Fruit fly (Drosophila melanogaster): ENCODE measurements around the gene anchor.
A peak's percentile ranks its signal among the peaks of the same experiment; 100 is the strongest.

anchor gene

DNA sequence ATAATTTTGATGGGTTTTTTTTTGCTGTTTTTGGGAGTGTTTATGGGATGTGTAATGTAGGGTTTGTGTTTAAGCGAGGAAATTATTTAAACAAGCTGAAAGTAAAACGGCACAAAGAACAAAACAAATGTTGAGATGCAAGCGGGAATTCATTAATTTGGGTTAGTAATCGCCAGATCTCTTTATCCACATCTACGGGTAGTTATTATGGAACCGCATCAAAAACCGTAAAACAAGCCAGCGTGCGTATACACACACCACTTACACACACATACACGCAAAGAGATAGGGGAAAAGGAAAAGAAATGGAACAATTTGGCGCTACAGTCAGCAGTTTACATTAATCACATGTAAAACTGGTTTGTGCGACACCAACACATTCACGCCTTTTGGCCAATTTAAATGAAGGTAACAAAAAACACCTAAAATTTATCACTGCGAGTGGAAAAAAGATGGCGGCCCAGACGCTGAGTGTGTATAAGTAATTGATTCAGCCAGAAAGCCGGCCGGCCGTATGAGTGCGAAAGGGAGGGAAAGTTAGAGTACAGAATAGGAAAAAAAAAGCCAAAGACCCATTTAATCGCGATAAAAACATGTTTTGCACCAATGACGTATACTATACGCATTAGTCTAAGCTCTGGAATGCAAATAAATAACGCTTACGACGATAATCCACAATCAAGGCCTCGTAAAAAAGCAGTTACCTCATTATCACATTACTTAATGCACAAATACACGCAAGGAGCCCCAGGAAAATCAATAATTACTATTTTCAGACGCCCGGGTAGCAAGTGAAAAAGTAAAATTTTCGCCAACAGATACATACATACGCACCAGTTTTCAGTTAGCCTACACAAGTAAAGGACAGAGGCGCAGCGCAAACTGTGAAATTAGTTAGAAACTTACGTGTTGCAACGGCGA, 22.6 kb downstream of the anchor start:
- TF ChIP-seq CTCF (optimal IDR thresholded peaks at IDR 0.05), result no peak
- no peak for TF ChIP-seq CG8478 (optimal IDR thresholded peaks at IDR 0.05)

DNA sequence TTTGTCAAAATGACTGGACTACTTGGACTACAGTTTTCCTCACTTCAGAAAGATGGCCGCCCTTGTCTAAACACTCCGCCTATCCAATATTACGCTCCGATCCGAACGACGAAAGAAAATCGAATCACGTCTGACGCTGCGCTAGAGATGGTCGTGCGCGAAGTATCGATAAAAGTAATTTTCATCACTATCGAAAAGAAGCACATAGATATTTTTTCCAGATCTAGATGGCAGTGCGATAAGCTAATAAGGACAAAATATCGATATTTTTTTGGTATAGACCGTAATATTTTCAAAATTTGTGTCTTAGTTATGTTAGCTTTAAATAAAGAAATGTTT, 23.3 kb downstream of the anchor start, which contains the start of gene Pep:
TSS of gene Pep (minus strand) at position 131 of the 339 bp plus-strand sequence.
- TF ChIP-seq CG8478 (optimal IDR thresholded peaks at IDR 0.05) (no peak), CTCF (optimal IDR thresholded peaks at IDR 0.05) (peak; percentile 48 to 59)

DNA sequence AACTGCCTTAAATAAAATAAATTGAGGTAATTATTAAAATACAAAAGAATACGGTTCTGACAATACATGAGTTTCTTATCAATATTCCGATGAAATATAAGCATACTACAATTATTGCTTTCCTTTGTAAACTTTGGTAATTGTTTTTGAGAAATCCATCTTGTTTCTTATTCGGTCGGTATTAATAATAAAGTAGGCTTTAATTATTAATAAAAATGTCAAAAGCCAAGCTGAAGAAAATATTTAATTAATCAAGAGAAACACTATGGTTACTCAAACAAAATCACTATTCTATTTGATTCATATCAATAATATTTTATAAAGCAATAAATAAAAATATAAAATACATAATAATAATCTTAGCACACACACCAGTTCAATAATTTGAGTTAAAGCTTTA, 25.0 kb downstream of the anchor start, which contains the start of gene CG43085:
TSS of gene CG43085 (minus strand) at position 101 of the 400 bp plus-strand sequence.
- TF ChIP-seq CTCF (optimal IDR thresholded peaks at IDR 0.05) (no peak), CG8478 (optimal IDR thresholded peaks at IDR 0.05) (no peak)

DNA sequence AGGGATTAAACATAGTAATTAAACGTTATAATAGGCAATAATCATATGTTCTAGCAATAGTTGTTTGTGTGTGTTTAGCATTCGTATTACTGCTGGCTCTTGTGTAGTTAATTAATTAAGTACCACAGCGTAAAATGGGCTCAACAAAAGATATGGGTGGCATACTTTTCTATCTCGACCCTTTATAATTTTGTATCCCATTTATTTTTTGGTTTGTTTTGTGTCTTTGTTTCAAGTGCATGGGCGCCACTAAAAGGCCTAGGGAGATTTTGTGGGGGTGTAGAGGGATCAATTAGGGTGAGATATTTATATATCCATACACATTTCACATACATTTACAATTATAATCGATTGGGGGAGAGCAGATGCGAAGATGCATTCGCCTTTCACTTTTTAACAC, 25.9 kb downstream of the anchor start:
- TF ChIP-seq CTCF (optimal IDR thresholded peaks at IDR 0.05) (no peak), CG8478 (optimal IDR thresholded peaks at IDR 0.05) (no peak)

DNA sequence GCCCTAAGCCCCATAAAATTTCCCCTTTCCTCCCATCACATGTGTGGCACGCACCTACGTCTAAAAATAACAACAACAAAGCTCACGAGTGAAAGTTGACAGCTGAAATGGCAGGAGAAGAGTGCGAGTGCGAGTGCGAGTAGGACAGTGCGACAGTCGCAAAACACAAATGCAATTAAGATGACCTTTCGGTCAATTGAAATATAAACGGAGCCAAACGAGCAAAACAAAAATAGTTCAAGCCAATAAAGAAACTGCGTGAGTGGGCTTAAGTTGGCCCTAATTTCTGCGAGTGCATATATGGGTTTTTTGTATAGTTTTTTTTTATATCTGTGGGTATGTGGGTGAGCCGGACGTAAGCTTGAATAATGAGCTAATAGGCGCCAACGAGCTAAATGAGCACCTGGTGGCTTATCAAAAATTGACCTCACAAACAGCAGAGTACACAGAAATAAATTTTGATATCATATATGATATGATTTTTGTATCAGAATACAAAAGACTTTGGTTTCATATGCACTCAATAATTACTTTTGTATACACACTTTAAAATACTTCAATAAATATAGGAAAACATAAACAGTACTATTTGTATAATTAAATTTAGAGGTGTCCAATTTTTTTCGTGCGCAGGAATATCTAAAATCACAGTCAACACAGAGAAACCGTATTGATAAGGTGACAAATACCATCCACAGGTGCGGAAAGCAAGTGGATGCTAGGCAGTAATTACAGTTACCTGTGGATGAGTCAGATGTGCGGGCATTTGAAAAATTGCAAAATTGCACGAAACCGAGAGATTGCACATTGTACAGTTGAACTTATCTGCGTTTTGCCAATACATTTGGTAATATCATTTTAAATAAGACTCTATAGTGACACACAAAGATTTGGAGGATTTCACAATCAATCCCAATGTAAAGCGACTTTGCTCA, 30.4 kb downstream of the anchor start:
- TF ChIP-seq CG8478 (optimal IDR thresholded peaks at IDR 0.05) (no peak), CTCF (optimal IDR thresholded peaks at IDR 0.05) (no peak)

DNA sequence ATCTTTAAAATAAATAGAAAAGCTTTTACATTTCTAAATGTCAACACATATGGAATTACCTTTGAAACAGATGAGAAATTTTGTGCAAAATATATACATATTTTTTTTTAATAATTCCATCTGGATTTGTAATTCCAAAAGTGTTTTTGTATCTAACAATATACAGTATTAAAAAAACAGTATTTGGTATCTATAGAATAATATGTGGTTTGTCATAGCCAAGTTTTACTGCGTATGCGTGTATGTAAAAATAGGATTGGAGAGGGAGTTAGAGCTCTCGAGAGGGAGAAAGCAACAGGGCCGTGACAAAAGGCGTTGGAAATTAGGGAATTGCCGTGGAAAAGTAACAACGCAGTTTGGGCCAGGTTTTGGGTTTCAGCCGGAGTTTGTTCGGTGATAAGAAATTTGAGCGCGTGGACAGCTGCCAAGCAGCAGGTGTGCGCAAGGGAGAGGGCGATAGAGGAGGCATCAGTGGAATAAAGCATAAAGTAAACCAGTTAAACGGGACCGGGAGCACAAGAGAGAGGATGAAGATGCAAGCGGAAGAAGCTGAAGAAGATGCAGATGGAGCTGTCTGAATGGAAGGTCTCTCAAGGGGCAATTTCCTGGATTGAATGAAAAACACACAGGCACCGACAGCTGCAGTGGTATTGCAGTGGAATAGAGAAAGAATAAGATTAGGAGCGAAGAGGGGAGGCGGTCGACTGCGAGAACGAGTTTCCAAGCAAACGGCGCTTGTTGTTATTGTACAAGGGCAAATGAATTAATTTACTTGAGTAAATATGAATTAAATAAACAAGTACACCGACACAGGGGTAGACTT, 31.5 kb downstream of the anchor start:
- TF ChIP-seq CG8478 (optimal IDR thresholded peaks at IDR 0.05), result no peak
- TF ChIP-seq CTCF (optimal IDR thresholded peaks at IDR 0.05), result no peak

DNA sequence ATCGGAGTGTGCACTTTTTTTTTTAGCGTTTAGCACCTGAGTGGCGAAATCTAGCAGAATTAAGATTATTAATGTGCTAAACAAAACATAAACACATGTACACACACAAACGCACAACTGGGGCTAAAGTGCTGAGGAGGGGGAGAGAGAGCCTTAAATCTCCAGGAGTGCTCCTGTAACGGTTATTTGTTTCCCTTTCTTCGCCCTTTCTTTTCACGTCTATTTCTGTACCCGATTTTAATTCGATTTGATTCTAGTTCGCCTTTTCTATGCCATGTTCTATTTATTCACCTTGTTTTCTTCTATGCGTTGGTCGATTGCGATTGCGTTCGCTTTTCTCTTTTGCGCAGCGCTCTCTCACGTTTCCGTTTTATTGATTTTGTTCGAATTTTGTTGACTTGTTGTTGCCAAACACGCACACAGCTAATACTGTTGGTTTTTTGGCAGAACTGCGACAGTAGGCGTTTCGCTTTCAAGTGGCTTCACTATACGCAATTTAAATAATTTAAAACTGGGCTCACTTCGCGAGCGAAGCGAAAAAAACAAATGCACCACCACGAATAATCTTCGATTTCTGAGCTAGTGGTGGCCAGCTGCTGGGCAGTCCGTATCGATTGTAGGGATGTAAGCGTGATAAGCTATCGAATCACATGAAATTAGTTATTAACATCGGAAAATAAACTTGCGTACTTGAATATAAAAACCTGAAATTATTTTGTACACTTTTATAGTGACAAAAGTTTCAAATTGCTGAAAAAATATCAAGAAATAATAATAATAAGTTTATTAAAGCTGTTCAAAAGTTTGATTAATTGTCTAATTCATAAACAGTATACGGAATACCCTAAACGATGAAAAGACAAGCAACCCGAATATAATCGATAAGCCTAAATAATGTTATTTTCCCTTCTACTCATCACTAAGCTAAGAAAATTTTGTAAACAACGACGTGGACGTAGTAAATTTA, 32.4 kb downstream of the anchor start, which contains the start of the genes Krn, Ndfip and CG7484:
TSS of gene Krn (minus strand) at position 580 of the 967 bp plus-strand sequence.
TSS of gene Ndfip (minus strand) at position 580 of the 967 bp plus-strand sequence.
TSS of gene CG7484 (plus strand) at position 917 of the 967 bp plus-strand sequence.
- TF ChIP-seq CG8478 (optimal IDR thresholded peaks at IDR 0.05), result no peak
- no peak for TF ChIP-seq CTCF (optimal IDR thresholded peaks at IDR 0.05)

DNA sequence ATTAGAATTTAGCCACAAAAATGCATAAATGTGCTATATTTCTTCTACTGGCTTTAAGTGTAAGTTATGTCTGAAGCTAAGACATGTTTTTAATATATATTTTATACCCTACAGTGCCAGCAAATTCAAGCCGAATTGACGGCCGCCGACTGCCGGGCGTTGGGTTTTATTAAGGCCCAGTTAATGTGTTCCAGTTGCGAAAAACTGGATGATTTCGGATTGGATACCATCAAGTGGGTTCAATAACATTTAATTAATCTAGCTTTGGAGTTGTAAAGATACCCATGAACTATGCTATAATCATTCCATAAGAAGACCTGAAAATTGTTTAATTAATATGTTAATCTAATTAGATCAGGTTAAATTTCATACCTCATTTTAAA, 33.0 kb downstream of the anchor start:
- TF ChIP-seq CG8478 (optimal IDR thresholded peaks at IDR 0.05), result no peak
- TF ChIP-seq CTCF (optimal IDR thresholded peaks at IDR 0.05), result no peak

DNA sequence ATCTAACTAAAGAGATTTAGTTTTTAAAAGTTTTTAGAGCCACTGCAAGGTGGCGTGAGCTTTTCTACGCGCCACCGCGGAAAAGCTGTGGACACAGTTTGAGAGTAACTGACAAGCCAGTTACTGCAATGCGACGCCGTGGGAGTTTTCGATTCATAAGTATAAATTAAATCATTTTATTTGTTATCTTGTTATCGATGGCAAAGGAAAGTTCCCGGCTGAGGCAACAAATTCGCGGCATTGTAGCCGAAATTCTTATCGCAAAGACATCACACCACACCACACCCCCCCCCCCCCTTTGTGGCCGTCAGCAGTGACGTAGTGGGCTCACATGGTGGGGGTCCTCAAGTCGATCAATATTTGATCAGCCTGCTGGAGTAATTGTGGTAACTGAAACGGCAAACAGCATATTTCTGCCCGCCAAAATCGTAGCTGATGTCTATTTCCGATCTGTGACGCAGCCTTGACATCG, 34.2 kb downstream of the anchor start:
- TF ChIP-seq CTCF (optimal IDR thresholded peaks at IDR 0.05), result no peak
- TF ChIP-seq CG8478 (optimal IDR thresholded peaks at IDR 0.05), result no peak

DNA sequence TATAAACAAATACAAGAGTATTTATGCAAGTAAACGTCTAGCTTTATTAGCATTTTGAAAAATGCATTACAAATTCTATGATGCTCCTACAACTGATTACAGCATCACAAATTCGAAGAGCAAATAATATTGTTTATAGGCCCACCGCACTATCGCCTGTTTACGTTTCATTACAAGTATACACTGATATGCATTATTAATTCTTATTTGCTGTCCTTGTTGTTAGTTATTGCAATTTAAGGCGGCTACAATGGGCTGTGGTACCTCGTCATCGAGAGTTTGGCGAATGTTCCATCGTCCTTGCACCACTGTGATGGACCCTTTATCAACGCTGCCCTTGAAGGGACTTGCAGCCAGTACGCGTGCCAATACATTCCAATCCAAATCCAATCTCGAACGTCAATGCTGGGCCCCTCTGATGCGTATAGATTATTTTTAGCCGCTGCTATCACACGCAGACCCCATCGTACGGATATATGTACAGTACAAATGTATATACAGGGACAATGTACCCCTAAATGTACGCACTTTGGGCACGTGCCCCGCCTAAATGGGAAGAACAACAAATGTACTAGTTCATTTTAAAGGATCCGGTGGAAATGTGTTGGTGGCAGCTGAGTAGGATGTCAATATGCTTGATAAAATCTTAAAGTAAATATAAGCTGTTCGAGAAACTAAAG, 35.2 kb downstream of the anchor start:
- no peak for TF ChIP-seq CG8478 (optimal IDR thresholded peaks at IDR 0.05)
- no peak for TF ChIP-seq CTCF (optimal IDR thresholded peaks at IDR 0.05)

DNA sequence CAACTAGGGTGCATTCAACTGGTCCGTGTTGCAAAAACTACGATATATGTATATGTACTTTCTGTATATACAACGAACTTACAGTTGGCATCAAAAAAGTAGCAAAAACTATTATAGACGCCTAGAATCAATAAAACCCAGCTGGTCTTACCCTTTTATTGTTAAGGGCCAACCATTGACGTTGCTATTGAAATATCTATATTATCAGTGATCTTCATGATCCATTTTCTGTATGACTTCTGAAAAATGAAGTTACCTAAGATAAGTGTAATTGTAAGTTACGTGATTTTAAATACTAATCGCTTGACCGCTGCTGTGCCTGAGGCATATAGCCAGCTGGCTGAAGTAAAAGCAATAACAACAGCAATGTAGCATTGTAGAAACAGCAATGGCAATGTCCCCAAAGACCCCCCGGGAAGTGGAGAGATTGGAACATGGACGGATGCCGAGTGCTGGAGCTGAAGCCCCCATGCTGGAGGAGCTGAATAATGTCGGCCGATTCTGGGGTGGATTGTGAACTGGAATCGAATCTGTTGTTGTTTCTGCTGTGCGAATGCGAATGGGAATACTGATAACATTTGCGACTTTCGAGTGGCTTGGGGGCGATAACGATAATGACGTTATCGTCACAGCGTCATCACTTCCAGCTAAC, 36.2 kb downstream of the anchor start:
- TF ChIP-seq CG8478 (optimal IDR thresholded peaks at IDR 0.05), result no peak
- no peak for TF ChIP-seq CTCF (optimal IDR thresholded peaks at IDR 0.05)
